Worm (Caenorhabditis elegans) whole organism, young adult: Measurements from ENCODE around the gene W02B12.16.

ENCODE experiments used
- B0035.1 ChIP-seq: sonication (generic microtip); optimal IDR thresholded peaks from 2 replicates; lab custom pipeline; 2016; ENCODE audit warnings: missing genetic modification characterization, mild to moderate bottlenecking, missing compliant biosample characterization, missing genotype, missing genetic modification reagents
- C17E4.6 ChIP-seq: fragments of 200-800 bp; sonication (Bioruptor generic); IDR thresholded peaks from 2 replicates; pipeline ENCODE4 v1.3.6; 2022; ENCODE audit warnings: missing genetic modification reagents, missing genetic modification characterization, missing compliant biosample characterization
- F22D6.2 ChIP-seq: sonication (generic microtip); optimal IDR thresholded peaks from 2 replicates; lab custom pipeline; 2016; ENCODE audit warnings: mild to moderate bottlenecking, missing genetic modification characterization, missing compliant biosample characterization
- F23B12.7 ChIP-seq: sonication (generic microtip); optimal IDR thresholded peaks from 2 replicates; lab custom pipeline; 2017; ENCODE audit warnings: missing genetic modification characterization, mild to moderate bottlenecking, missing compliant biosample characterization, antibody characterized with exemption, moderate library complexity; ENCODE audit not compliant: insufficient read depth
- F49E8.2 ChIP-seq: sonication (generic microtip); optimal IDR thresholded peaks from 3 replicates; lab custom pipeline; 2017; ENCODE audit warnings: missing genetic modification characterization, mild to moderate bottlenecking, missing compliant biosample characterization, antibody characterized with exemption, moderate library complexity; ENCODE audit not compliant: insufficient read depth
- F57C9.4 ChIP-seq: sonication (generic microtip); optimal IDR thresholded peaks from 2 replicates; lab custom pipeline; 2017; ENCODE audit warnings: mild to moderate bottlenecking, missing genetic modification characterization, missing compliant biosample characterization
- T07F8.4 ChIP-seq: sonication (generic microtip); optimal IDR thresholded peaks from 2 replicates; lab custom pipeline; 2016; ENCODE audit warnings: mild to moderate bottlenecking, missing genetic modification characterization, moderate library complexity, missing compliant biosample characterization
- Y67H2A.10 ChIP-seq: fragments of 200-800 bp; sonication (Bioruptor generic); conservative IDR thresholded peaks from 2 replicates; pipeline ENCODE4 v1.3.6; 2022; ENCODE audit warnings: missing genetic modification reagents, missing genetic modification characterization, missing compliant biosample characterization
- Y79H2A.3 ChIP-seq: fragments of 200-800 bp; sonication (Bioruptor generic); conservative IDR thresholded peaks from 2 replicates; pipeline ENCODE4 v1.3.6; 2022; ENCODE audit warnings: missing genetic modification reagents, missing genetic modification characterization, missing compliant biosample characterization
- Y95B8A.8 ChIP-seq: fragments of 200-800 bp; sonication (Bioruptor generic); IDR thresholded peaks from 2 replicates; pipeline ENCODE4 v1.3.6; 2022; ENCODE audit warnings: missing genetic modification reagents, missing genetic modification characterization, missing compliant biosample characterization
- aptf-2 ChIP-seq: fragments of 200-800 bp; sonication (Bioruptor generic); conservative IDR thresholded peaks from 2 replicates; pipeline ENCODE4 v1.3.6; 2022; ENCODE audit warnings: missing genetic modification reagents, missing genetic modification characterization, missing compliant biosample characterization
- aptf-3 ChIP-seq: fragments of 200-800 bp; sonication (Bioruptor generic); IDR thresholded peaks from 2 replicates; pipeline ENCODE4 v1.3.6; 2022; ENCODE audit warnings: missing genetic modification characterization, missing compliant biosample characterization
- atf-7 ChIP-seq: sonication (generic microtip); optimal IDR thresholded peaks from 2 replicates; lab custom pipeline; 2017; ENCODE audit warnings: mild to moderate bottlenecking, missing genetic modification characterization, missing compliant biosample characterization
- athp-1 ChIP-seq: sonication (generic microtip); optimal IDR thresholded peaks from 2 replicates; lab custom pipeline; 2017; ENCODE audit warnings: mild to moderate bottlenecking, missing genetic modification characterization, missing compliant biosample characterization
- cebp-1 ChIP-seq, 2 experiments: fragments of 200-800 bp in 1 of 2; sonication (Bioruptor generic) in 1 of 2; sonication (generic microtip) in 1 of 2; IDR thresholded peaks in 1 of 2; optimal IDR thresholded peaks in 1 of 2; 2 replicates each; pipeline versions ENCODE4 v1.3.6 to Lab custom; 2017 to 2022; ENCODE audit warnings: missing compliant biosample characterization in 2 of 2, missing genetic modification characterization in 2 of 2, mild to moderate bottlenecking in 1 of 2, missing genetic modification reagents in 1 of 2, moderate library complexity in 1 of 2
- cebp-2 ChIP-seq: fragments of 200-800 bp; sonication (Bioruptor generic); IDR thresholded peaks from 2 replicates; pipeline ENCODE4 v1.3.6; 2022; ENCODE audit warnings: missing genetic modification characterization, missing compliant biosample characterization
- ceh-100 ChIP-seq: fragments of 200-800 bp; sonication (Bioruptor generic); IDR thresholded peaks from 2 replicates; pipeline ENCODE4 v1.3.6; 2022; ENCODE audit warnings: missing genetic modification reagents, missing genetic modification characterization, missing compliant biosample characterization
- die-1 ChIP-seq: sonication (generic microtip); optimal IDR thresholded peaks from 2 replicates; lab custom pipeline; 2016; ENCODE audit warnings: missing genotype, mild to moderate bottlenecking, missing genetic modification characterization, missing compliant biosample characterization
- dox-1 ChIP-seq: fragments of 200-800 bp; sonication (Bioruptor generic); IDR thresholded peaks from 2 replicates; pipeline ENCODE4 v1.3.6; 2022; ENCODE audit warnings: missing genetic modification reagents, missing genetic modification characterization, missing compliant biosample characterization
- dpff-1 ChIP-seq: sonication (generic microtip); optimal IDR thresholded peaks from 2 replicates; lab custom pipeline; 2017; ENCODE audit warnings: mild to moderate bottlenecking, missing genetic modification characterization, missing compliant biosample characterization
- efl-1 ChIP-seq: fragments of 150-350 bp; optimal IDR thresholded peaks from 2 replicates; lab custom pipeline; 2014; ENCODE audit warnings: missing biosample characterization, missing genetic modification reagents, missing genetic modification characterization
- fkh-3 ChIP-seq: sonication (generic microtip); optimal IDR thresholded peaks from 2 replicates; lab custom pipeline; 2016; ENCODE audit warnings: mild to moderate bottlenecking, missing genetic modification characterization, missing compliant biosample characterization
- hmg-1.2 ChIP-seq: fragments of 200-800 bp; sonication (Bioruptor generic); IDR thresholded peaks from 2 replicates; pipeline ENCODE4 v1.3.6; 2022; ENCODE audit warnings: missing genetic modification reagents, missing genetic modification characterization, missing compliant biosample characterization
- hrde-1 ChIP-seq: sonication (generic microtip); optimal IDR thresholded peaks from 2 replicates; lab custom pipeline; 2016; ENCODE audit warnings: missing genetic modification characterization, mild to moderate bottlenecking, missing compliant biosample characterization, moderate library complexity, missing genotype, missing genetic modification reagents, borderline replicate concordance
- hsf-1 ChIP-seq: fragments of 200-800 bp; sonication (Bioruptor generic); IDR thresholded peaks from 2 replicates; pipeline ENCODE4 v1.3.6; 2022; ENCODE audit warnings: missing genetic modification reagents, missing genetic modification characterization, missing compliant biosample characterization
- lin-26 ChIP-seq: fragments of 200-800 bp; sonication (Bioruptor generic); IDR thresholded peaks from 2 replicates; pipeline ENCODE4 v1.3.6; 2022; ENCODE audit warnings: missing genetic modification reagents, missing genetic modification characterization, missing compliant biosample characterization
- lin-40 ChIP-seq: sonication (generic microtip); optimal IDR thresholded peaks from 2 replicates; lab custom pipeline; 2016; ENCODE audit warnings: missing genetic modification characterization, mild to moderate bottlenecking, missing compliant biosample characterization, missing genotype, missing genetic modification reagents
- lin-54 ChIP-seq: fragments of 200-800 bp; sonication (Bioruptor generic); optimal IDR thresholded peaks from 2 replicates; lab custom pipeline; 2018; ENCODE audit warnings: mild to moderate bottlenecking, missing genetic modification characterization, missing compliant biosample characterization
- lir-1 ChIP-seq: fragments of 200-800 bp; sonication (Bioruptor generic); conservative IDR thresholded peaks from 2 replicates; pipeline ENCODE4 v1.3.6; 2022; ENCODE audit warnings: missing genetic modification reagents, missing genetic modification characterization, missing compliant biosample characterization
- madf-6 ChIP-seq: fragments of 200-800 bp; sonication (Bioruptor generic); IDR thresholded peaks from 2 replicates; pipeline ENCODE4 v1.3.6; 2022; ENCODE audit warnings: missing genetic modification reagents, missing genetic modification characterization, missing compliant biosample characterization
- mcd-1 ChIP-seq: fragments of 200-800 bp; sonication (Bioruptor generic); IDR thresholded peaks from 2 replicates; pipeline ENCODE4 v1.3.6; 2022; ENCODE audit warnings: missing genetic modification reagents, missing genetic modification characterization, missing compliant biosample characterization
- nfyb-1 ChIP-seq: fragments of 200-800 bp; sonication (Bioruptor generic); IDR thresholded peaks from 2 replicates; pipeline ENCODE4 v1.3.6; 2022; ENCODE audit warnings: missing genetic modification reagents, missing genetic modification characterization, missing compliant biosample characterization
- nhr-27 ChIP-seq: fragments of 200-800 bp; sonication (Bioruptor generic); optimal IDR thresholded peaks from 2 replicates; lab custom pipeline; 2018; ENCODE audit warnings: mild to moderate bottlenecking, missing genetic modification characterization, moderate library complexity, missing compliant biosample characterization
- nhr-80 ChIP-seq: sonication (generic microtip); optimal IDR thresholded peaks from 2 replicates; lab custom pipeline; 2016; ENCODE audit warnings: missing genetic modification characterization, missing compliant biosample characterization
- pbrm-1 ChIP-seq: fragments of 200-800 bp; sonication (Bioruptor generic); IDR thresholded peaks from 2 replicates; pipeline ENCODE4 v1.3.6; 2022; ENCODE audit warnings: missing genetic modification reagents, missing genetic modification characterization, missing compliant biosample characterization
- pha-4 ChIP-seq: fragments of 150-350 bp; sonication (generic microtip); optimal IDR thresholded peaks from 2 replicates; lab custom pipeline; 2014; ENCODE audit warnings: missing biosample characterization, missing genetic modification reagents, missing genetic modification characterization
- repo-1 ChIP-seq: sonication (generic microtip); optimal IDR thresholded peaks from 2 replicates; lab custom pipeline; 2017; ENCODE audit warnings: mild to moderate bottlenecking, missing genetic modification characterization, missing compliant biosample characterization
- somi-1 ChIP-seq: fragments of 200-800 bp; sonication (Bioruptor generic); optimal IDR thresholded peaks from 2 replicates; lab custom pipeline; 2018; ENCODE audit warnings: mild to moderate bottlenecking, missing genetic modification characterization, missing compliant biosample characterization
- tbp1 ChIP-seq: fragments of 200-800 bp; sonication (Bioruptor generic); optimal IDR thresholded peaks from 2 replicates; lab custom pipeline; 2018; ENCODE audit warnings: mild to moderate bottlenecking, missing genetic modification characterization, missing compliant biosample characterization
- tbx-9 ChIP-seq: sonication (generic microtip); optimal IDR thresholded peaks from 2 replicates; lab custom pipeline; 2016; ENCODE audit warnings: borderline replicate concordance, missing genetic modification characterization, inconsistent platforms, missing compliant biosample characterization
- unc-62 ChIP-seq: fragments of 150-350 bp; optimal IDR thresholded peaks from 2 replicates; lab custom pipeline; 2014; ENCODE audit warnings: missing biosample characterization, missing genetic modification reagents, missing genetic modification characterization
- xnd-1 ChIP-seq: sonication (generic microtip); optimal IDR thresholded peaks from 2 replicates; lab custom pipeline; 2016; ENCODE audit warnings: missing genotype, missing genetic modification reagents, missing genetic modification characterization, missing compliant biosample characterization
- ztf-18 ChIP-seq: sonication (generic microtip); optimal IDR thresholded peaks from 2 replicates; lab custom pipeline; 2016; ENCODE audit warnings: missing genotype, mild to moderate bottlenecking, missing genetic modification characterization, missing compliant biosample characterization
- ztf-22 ChIP-seq: fragments of 200-800 bp; sonication (Bioruptor generic); optimal IDR thresholded peaks from 2 replicates; lab custom pipeline; 2018; ENCODE audit warnings: mild to moderate bottlenecking, missing genetic modification characterization, moderate library complexity, missing compliant biosample characterization
- ztf-26 ChIP-seq: sonication (generic microtip); optimal IDR thresholded peaks from 2 replicates; lab custom pipeline; 2017; ENCODE audit warnings: missing genetic modification characterization, missing compliant biosample characterization
- ztf-28 ChIP-seq: fragments of 200-800 bp; sonication (Bioruptor generic); IDR thresholded peaks from 2 replicates; pipeline ENCODE4 v1.3.6; 2022; ENCODE audit warnings: missing genetic modification reagents, missing genetic modification characterization, missing compliant biosample characterization

Gene W02B12.16

ce11 chrII:11472542-11472941 lies 3.8 kb downstream of the W02B12.16 start (continued):
- TF ChIP-seq Y67H2A.10 = no peak
- TF ChIP-seq Y95B8A.8 (GFP tag; lab: Robert Waterston, UW) = no peak
- no peak for TF ChIP-seq F23B12.7 (tag; lab: Kevin White, UChicago)
- TF ChIP-seq ztf-28 (GFP tag; lab: Robert Waterston, UW) = no peak
- no peak for TF ChIP-seq tbx-9
- no peak for TF ChIP-seq xnd-1 (tag; lab: Kevin White, UChicago)
- TF ChIP-seq lin-26 = 0 out of 2 replicates have a peak, but pooled peaks have one; percentile 17
- no peak for TF ChIP-seq die-1 (tag; lab: Kevin White, UChicago)
- TF ChIP-seq lin-40 (tag; lab: Kevin White, UChicago) = peak; percentile 21
- TF ChIP-seq nhr-80 (tag; lab: Kevin White, UChicago) = peak; percentile 89
- no peak for TF ChIP-seq repo-1
- TF ChIP-seq cebp-2 (GFP tag; lab: Robert Waterston, UW) = no peak
- no peak for TF ChIP-seq Y79H2A.3 (GFP tag; lab: Robert Waterston, UW)
- TF ChIP-seq cebp-1 (GFP tag; IDR thresholded peaks at IDR 0.05; lab: Robert Waterston, UW) = peak; percentile 58; the same call in 1 of the 2 replicates
- TF ChIP-seq cebp-1 (tag; optimal IDR thresholded peaks at IDR 0.05; lab: Kevin White, UChicago) = peak; percentile 80
- peak; percentile 31 for TF ChIP-seq ztf-26 (tag; lab: Kevin White, UChicago)
- TF ChIP-seq somi-1 = peak; percentile 19
- TF ChIP-seq hsf-1 (GFP tag; lab: Robert Waterston, UW) = no peak
- TF ChIP-seq dox-1 = 0 out of 2 replicates have a peak, but pooled peaks have one; percentile 40
- TF ChIP-seq fkh-3 (tag; lab: Kevin White, UChicago) = no peak
- no peak for TF ChIP-seq nhr-27
- no peak for TF ChIP-seq lir-1 (GFP tag; lab: Robert Waterston, UW)
- TF ChIP-seq B0035.1 = no peak
- TF ChIP-seq aptf-2 = no peak
- TF ChIP-seq pbrm-1 = no peak
- TF ChIP-seq F49E8.2 (tag; lab: Kevin White, UChicago) = no peak
- no peak for TF ChIP-seq pha-4
- no peak for TF ChIP-seq efl-1 (GFP tag; lab: Kevin White, UChicago)
- no peak for TF ChIP-seq unc-62
- TF ChIP-seq hmg-1.2 = no peak
- TF ChIP-seq mcd-1 (GFP tag; lab: Robert Waterston, UW) = no peak
- peak; percentile 47 for TF ChIP-seq ztf-18 (tag; lab: Kevin White, UChicago)
- no peak for TF ChIP-seq aptf-3 (GFP tag; lab: Robert Waterston, UW)
- no peak for TF ChIP-seq ceh-100 (GFP tag; lab: Robert Waterston, UW)
- no peak for TF ChIP-seq athp-1
- TF ChIP-seq lin-54 (GFP tag; lab: Kevin White, UChicago) = no peak
- TF ChIP-seq T07F8.4 (tag; lab: Kevin White, UChicago) = no peak
- TF ChIP-seq dpff-1 = no peak
- 0 out of 2 replicates have a peak, but pooled peaks have one; percentile 50 for TF ChIP-seq nfyb-1 (GFP tag; lab: Robert Waterston, UW)
- no peak for TF ChIP-seq F22D6.2 (tag; lab: Kevin White, UChicago)
- TF ChIP-seq ztf-22 = no peak
- TF ChIP-seq hrde-1 (tag; lab: Kevin White, UChicago) = no peak
- no peak for TF ChIP-seq C17E4.6 (GFP tag; lab: Robert Waterston, UW)
- TF ChIP-seq madf-6 (GFP tag; lab: Robert Waterston, UW) = no peak
- TF ChIP-seq atf-7 (tag; lab: Kevin White, UChicago) = no peak
- no peak for TF ChIP-seq F57C9.4 (tag; lab: Kevin White, UChicago)
- no peak for TF ChIP-seq tbp1
